Fruit fly (Drosophila melanogaster) whole organism, wandering third instar larva: ENCODE measurements around the gene CG10804.
A peak's percentile ranks its signal among the peaks of the same experiment; 100 is the strongest.

ENCODE experiments used
- CG32264 ChIP-seq: fragments of 200-800 bp; sonication (Bioruptor generic); optimal IDR thresholded peaks from 2 replicates; lab custom pipeline; 2016; ENCODE audit warnings: missing biosample characterization, missing genetic modification characterization
- CG9705 ChIP-seq: fragments of 200-800 bp; sonication (Bioruptor generic); optimal IDR thresholded peaks from 2 replicates; lab custom pipeline; 2018; ENCODE audit warnings: missing biosample characterization, mild to moderate bottlenecking, missing genetic modification characterization
- CrebA ChIP-seq: fragments of 200-800 bp; sonication (Bioruptor generic); optimal IDR thresholded peaks from 2 replicates; lab custom pipeline; 2016; ENCODE audit warnings: missing biosample characterization, mild to moderate bottlenecking, missing genetic modification characterization, borderline replicate concordance
- Dfd ChIP-seq: fragments of >200 bp; optimal IDR thresholded peaks from 2 replicates; lab custom pipeline; 2017; ENCODE audit warnings: missing biosample characterization, missing genetic modification characterization
- Dif ChIP-seq: fragments of 200-275, 200-300 bp; sonication (Bioruptor generic); optimal IDR thresholded peaks from 2 replicates; lab custom pipeline; 2018; ENCODE audit warnings: missing biosample characterization, missing genetic modification characterization; ENCODE audit not compliant: partially characterized antibody
- GATAd ChIP-seq: sonication (Bioruptor generic); optimal IDR thresholded peaks from 2 replicates; lab custom pipeline; 2016; ENCODE audit warnings: missing biosample characterization, missing genetic modification characterization
- HLH106 ChIP-seq: fragments of 200-800 bp; optimal IDR thresholded peaks from 3 replicates; lab custom pipeline; 2019; ENCODE audit warnings: missing biosample characterization, mild to moderate bottlenecking, missing genetic modification characterization, moderate library complexity
- Hnf4 ChIP-seq: fragments of 200-800 bp; sonication (Bioruptor generic); optimal IDR thresholded peaks from 2 replicates; lab custom pipeline; 2016; ENCODE audit warnings: missing biosample characterization, mild to moderate bottlenecking, missing genetic modification characterization
- Hr78 ChIP-seq: fragments of >200 bp; optimal IDR thresholded peaks from 2 replicates; lab custom pipeline; 2017; ENCODE audit warnings: missing biosample characterization, missing genetic modification characterization
- Hr83 ChIP-seq: fragments of 200-300 bp; sonication (Bioruptor generic); optimal IDR thresholded peaks from 2 replicates; lab custom pipeline; 2016; ENCODE audit warnings: missing biosample characterization, mild to moderate bottlenecking, missing genetic modification characterization, moderate library complexity; ENCODE audit not compliant: poor library complexity, severe bottlenecking
- Jra ChIP-seq: sonication (Bioruptor generic); optimal IDR thresholded peaks from 2 replicates; lab custom pipeline; 2016; ENCODE audit warnings: missing biosample characterization, missing genetic modification characterization
- Mio ChIP-seq: sonication (Bioruptor generic); optimal IDR thresholded peaks from 2 replicates; lab custom pipeline; 2016; ENCODE audit warnings: missing biosample characterization, missing genetic modification characterization
- N ChIP-seq: fragments of >200 bp; optimal IDR thresholded peaks from 2 replicates; lab custom pipeline; 2018; ENCODE audit warnings: missing biosample characterization, missing external identifiers, missing genetic modification characterization
- OdsH ChIP-seq: fragments of 200-800 bp; sonication (Bioruptor generic); optimal IDR thresholded peaks from 2 replicates; lab custom pipeline; 2016; ENCODE audit warnings: missing biosample characterization, mild to moderate bottlenecking, missing genetic modification characterization
- Rel ChIP-seq, 2 experiments: fragments of 200-800 bp; sonication (Bioruptor generic) in 1 of 2; optimal IDR thresholded peaks; 2 replicates in 1 of 2; 3 replicates in 1 of 2; lab custom pipeline; 2016 to 2019; ENCODE audit warnings: mild to moderate bottlenecking in 2 of 2, missing biosample characterization in 2 of 2, missing genetic modification characterization in 2 of 2, moderate library complexity in 1 of 2
- Sp1 ChIP-seq: fragments of 200-800 bp; sonication (Bioruptor generic); optimal IDR thresholded peaks from 3 replicates; lab custom pipeline; 2019; ENCODE audit warnings: missing biosample characterization, mild to moderate bottlenecking, missing genetic modification characterization, moderate library complexity
- Vsx2 ChIP-seq: fragments of 200-300, 225-300 bp; sonication (Bioruptor generic); optimal IDR thresholded peaks from 2 replicates; lab custom pipeline; 2018; ENCODE audit warnings: missing biosample characterization, missing genetic modification characterization; ENCODE audit not compliant: partially characterized antibody
- br ChIP-seq: fragments of 200-800 bp; sonication (Bioruptor generic); optimal IDR thresholded peaks from 2 replicates; lab custom pipeline; 2016; ENCODE audit warnings: missing biosample characterization, missing genetic modification characterization
- brk ChIP-seq: fragments of 200-800 bp; sonication (Bioruptor generic); optimal IDR thresholded peaks from 2 replicates; lab custom pipeline; 2016; ENCODE audit warnings: missing biosample characterization, mild to moderate bottlenecking, missing genetic modification characterization
- dl ChIP-seq, 2 experiments: fragments of 175-275, 200-275 bp in 1 of 2; fragments of 200-275 bp in 1 of 2; sonication (Bioruptor generic); optimal IDR thresholded peaks; lab custom pipeline; 2018; ENCODE audit warnings: mild to moderate bottlenecking in 2 of 2, missing biosample characterization in 2 of 2, missing genetic modification characterization in 2 of 2, moderate library complexity in 2 of 2; ENCODE audit not compliant: partially characterized antibody in 2 of 2, insufficient read depth in 1 of 2
- dmrt93B ChIP-seq: fragments of 200-800 bp; sonication (Bioruptor generic); optimal IDR thresholded peaks from 2 replicates; lab custom pipeline; 2018; ENCODE audit warnings: missing biosample characterization, mild to moderate bottlenecking, missing genetic modification characterization
- dsf ChIP-seq: sonication (Bioruptor generic); optimal IDR thresholded peaks from 2 replicates; lab custom pipeline; 2016; ENCODE audit warnings: missing biosample characterization, missing genetic modification characterization, borderline replicate concordance
- ey ChIP-seq: fragments of 200-800 bp; sonication (Bioruptor generic); optimal IDR thresholded peaks from 2 replicates; lab custom pipeline; 2016; ENCODE audit warnings: missing biosample characterization, missing genetic modification characterization
- foxo ChIP-seq, 2 experiments: fragments of 200-800 bp; sonication (Bioruptor generic); optimal IDR thresholded peaks; 2 replicates in 1 of 2; 3 replicates in 1 of 2; lab custom pipeline; 2016 to 2017; ENCODE audit warnings: missing biosample characterization in 2 of 2, missing genetic modification characterization in 2 of 2
- fru ChIP-seq: fragments of 200-800 bp; sonication (Bioruptor generic); optimal IDR thresholded peaks from 3 replicates; lab custom pipeline; 2016; ENCODE audit warnings: missing biosample characterization, mild to moderate bottlenecking, missing genetic modification characterization
- h ChIP-seq: fragments of 200-800 bp; sonication (Bioruptor generic); optimal IDR thresholded peaks from 3 replicates; lab custom pipeline; 2016; ENCODE audit warnings: missing biosample characterization, mild to moderate bottlenecking, missing genetic modification characterization
- jim ChIP-seq: fragments of 175-275, 200-325 bp; sonication (Bioruptor generic); optimal IDR thresholded peaks from 2 replicates; lab custom pipeline; 2016; ENCODE audit warnings: missing biosample characterization, mild to moderate bottlenecking, missing genetic modification characterization
- lola ChIP-seq: fragments of >200 bp; optimal IDR thresholded peaks from 2 replicates; lab custom pipeline; 2017; ENCODE audit warnings: missing biosample characterization, missing genetic modification characterization
- pan ChIP-seq: fragments of >200 bp; optimal IDR thresholded peaks from 2 replicates; lab custom pipeline; 2017
- psq ChIP-seq: fragments of 200-800 bp; sonication (Bioruptor generic); optimal IDR thresholded peaks from 3 replicates; lab custom pipeline; 2017; ENCODE audit warnings: missing biosample characterization, mild to moderate bottlenecking, missing genetic modification characterization, moderate library complexity
- rgr ChIP-seq: fragments of 200-800 bp; sonication (Bioruptor generic); optimal IDR thresholded peaks from 3 replicates; lab custom pipeline; 2016; ENCODE audit warnings: missing biosample characterization, mild to moderate bottlenecking, missing genetic modification characterization
- sage ChIP-seq: fragments of 200-800 bp; sonication (Bioruptor generic); optimal IDR thresholded peaks from 2 replicates; lab custom pipeline; 2016; ENCODE audit warnings: missing biosample characterization, mild to moderate bottlenecking, missing genetic modification characterization
- tai ChIP-seq: sonication (Bioruptor generic); optimal IDR thresholded peaks from 2 replicates; lab custom pipeline; 2016; ENCODE audit warnings: missing biosample characterization, missing genetic modification characterization
- usp ChIP-seq: fragments of >200 bp; optimal IDR thresholded peaks from 2 replicates; lab custom pipeline; 2017; ENCODE audit warnings: missing biosample characterization, missing genetic modification characterization
- woc ChIP-seq: sonication (Bioruptor generic); optimal IDR thresholded peaks from 2 replicates; lab custom pipeline; 2016; ENCODE audit warnings: missing biosample characterization, mild to moderate bottlenecking, missing genetic modification characterization

CG10804 gene

DNA sequence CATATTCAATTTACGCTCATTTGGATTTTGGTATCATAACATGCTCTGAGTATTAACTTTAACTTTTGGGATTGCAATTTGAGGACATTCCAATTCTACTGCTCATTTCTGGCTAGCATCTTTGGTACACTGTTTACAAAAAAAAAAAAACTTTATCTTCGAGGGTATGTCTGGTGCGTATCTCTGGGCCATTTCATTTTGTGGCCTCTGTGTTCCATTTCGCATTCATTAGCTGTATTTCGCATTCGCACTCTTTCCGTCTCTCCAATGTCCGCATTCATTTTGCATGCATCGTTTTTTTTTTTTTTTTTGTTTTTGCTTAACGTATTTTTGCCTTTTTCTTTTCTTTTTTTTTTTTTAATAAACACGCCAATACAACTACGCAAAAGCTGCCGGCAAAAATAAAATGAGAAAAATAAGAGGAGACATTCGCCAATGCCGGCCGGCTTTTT lies 48.5 kb downstream of the CG10804 start:
- TF ChIP-seq fru (GFP tag; lab: Kevin White, UChicago) (peak; percentile 97), sage (GFP tag; lab: Kevin White, UChicago) (peak; percentile 86), jim (GFP tag; lab: Kevin White, UChicago) (no peak), ey (GFP tag; lab: Kevin White, UChicago) (peak; percentile 94), usp (GFP tag; lab: Kevin White, UChicago) (no peak), Dif (GFP tag; lab: Kevin White, UChicago) (no peak), N (no peak), OdsH (GFP tag; lab: Kevin White, UChicago) (peak; percentile 85), HLH106 (tag; lab: Kevin White, UChicago) (no peak), h (GFP tag; lab: Kevin White, UChicago) (peak; percentile 43), Rel (GFP tag; optimal IDR thresholded peaks at IDR 0.05; lab: Kevin White, UChicago) (peak; percentile 84), Rel (tag; optimal IDR thresholded peaks at IDR 0.05; lab: Kevin White, UChicago) (peak; percentile 40), pan (lab: Kevin White, UChicago) (peak; percentile 82), GATAd (peak; percentile 9), CrebA (GFP tag; lab: Kevin White, UChicago) (peak; percentile 90), tai (GFP tag; lab: Kevin White, UChicago) (peak; percentile 65), Jra (GFP tag; lab: Kevin White, UChicago) (peak; percentile 53), br (peak; percentile 89), Hr78 (no peak), Dfd (GFP tag; lab: Kevin White, UChicago) (no peak), Sp1 (GFP tag; lab: Kevin White, UChicago) (peak; percentile 82), brk (GFP tag; lab: Kevin White, UChicago) (peak; percentile 52), Hr83 (GFP tag; lab: Kevin White, UChicago) (no peak), woc (GFP tag; lab: Kevin White, UChicago) (peak; percentile 98), foxo (GFP tag; optimal IDR thresholded peaks at IDR 0.05; lab: Kevin White, UChicago) (peak; percentile 62 to 96), rgr (GFP tag; lab: Kevin White, UChicago) (peak; percentile 87), Hnf4 (GFP tag; lab: Kevin White, UChicago) (peak; percentile 86), CG9705 (GFP tag; lab: Kevin White, UChicago) (peak; percentile 78), dsf (no peak), lola (GFP tag; lab: Kevin White, UChicago) (no peak), Mio (GFP tag; lab: Kevin White, UChicago) (no peak), Vsx2 (GFP tag; lab: Kevin White, UChicago) (no peak), dl (GFP tag; optimal IDR thresholded peaks at IDR 0.05; lab: Kevin White, UChicago; ENCODE audit: insufficient read depth in 1 of 2, partially characterized antibody in 2 of 2) (no peak), dmrt93B (GFP tag; lab: Kevin White, UChicago) (peak; percentile 94), CG32264 (GFP tag; lab: Kevin White, UChicago) (peak; percentile 85), psq (GFP tag; lab: Kevin White, UChicago) (peak; percentile 89)

dm6 chrX:3432928-3433327 lies 49.2 kb downstream of the CG10804 start:
- TF ChIP-seq sage (GFP tag; lab: Kevin White, UChicago) (no peak), dsf (no peak), GATAd (peak; percentile 47), Hnf4 (GFP tag; lab: Kevin White, UChicago) (peak; percentile 73), jim (GFP tag; lab: Kevin White, UChicago) (peak; percentile 19), tai (GFP tag; lab: Kevin White, UChicago) (peak; percentile 43), rgr (GFP tag; lab: Kevin White, UChicago) (peak; percentile 76), Jra (GFP tag; lab: Kevin White, UChicago) (peak; percentile 4), br (peak; percentile 74), dmrt93B (GFP tag; lab: Kevin White, UChicago) (peak; percentile 39), ey (GFP tag; lab: Kevin White, UChicago) (peak; percentile 77), OdsH (GFP tag; lab: Kevin White, UChicago) (peak; percentile 62), dl (GFP tag; optimal IDR thresholded peaks at IDR 0.05; lab: Kevin White, UChicago; ENCODE audit: insufficient read depth in 1 of 2, partially characterized antibody in 2 of 2) (no peak), Vsx2 (GFP tag; lab: Kevin White, UChicago) (no peak), Sp1 (GFP tag; lab: Kevin White, UChicago) (peak; percentile 32), HLH106 (tag; lab: Kevin White, UChicago) (peak; percentile 13), Mio (GFP tag; lab: Kevin White, UChicago) (no peak), woc (GFP tag; lab: Kevin White, UChicago) (peak; percentile 19), foxo (GFP tag; optimal IDR thresholded peaks at IDR 0.05; lab: Kevin White, UChicago) (peak in 1 of 2 experiments; percentile 72), Hr83 (GFP tag; lab: Kevin White, UChicago) (peak; percentile 27), h (GFP tag; lab: Kevin White, UChicago) (peak; percentile 36), CG32264 (GFP tag; lab: Kevin White, UChicago) (peak; percentile 64), fru (GFP tag; lab: Kevin White, UChicago) (peak; percentile 78)
